Worm (Caenorhabditis elegans): Measurements from ENCODE around the gene fbxa-184.

ce11 chrII:1706385-1706784 is 3.7 kb upstream of the fbxa-184 start, which contains the start of gene sdz-18:
- TF ChIP-seq W03F9.2 (tag; optimal IDR thresholded peaks at IDR 0.05): no peak
- TF ChIP-seq dao-5 (tag; optimal IDR thresholded peaks at IDR 0.05): no peak
- TF ChIP-seq him-1 (tag; optimal IDR thresholded peaks at IDR 0.05): no peak
